Worm (Caenorhabditis elegans): ENCODE data around the gene cutl-16.

DNA sequence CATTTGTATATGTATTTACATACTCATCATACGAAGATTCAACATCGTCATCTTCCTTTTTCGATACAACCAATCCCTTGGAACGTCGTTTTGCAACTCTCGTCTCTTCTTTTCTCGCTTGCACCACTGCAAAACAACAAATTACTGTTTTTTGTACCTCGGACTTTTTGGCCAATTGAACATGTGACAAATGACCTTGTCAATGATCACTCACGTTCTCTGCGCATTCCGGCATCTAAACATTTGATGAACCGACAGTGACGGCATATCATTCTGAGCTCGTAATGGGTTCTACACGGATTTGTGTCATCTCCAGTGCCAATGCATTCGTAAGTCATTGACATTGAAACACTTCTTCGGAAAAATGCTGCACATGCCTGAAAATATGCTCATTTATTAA is 7.0 kb downstream of the cutl-16 start:
- TF ChIP-seq ama-1 (optimal IDR thresholded peaks at IDR 0.05) (no peak), tbx-11 (GFP tag; IDR thresholded peaks at IDR 0.05) (no peak), ceh-13 (GFP tag; optimal IDR thresholded peaks at IDR 0.05) (no peak), tra-4 (tag; optimal IDR thresholded peaks at IDR 0.05) (no peak), hmbx-1 (tag; optimal IDR thresholded peaks at IDR 0.05) (no peak), aly-1 (tag; optimal IDR thresholded peaks at IDR 0.05) (no peak), tbx-37 (GFP tag; conservative IDR thresholded peaks at IDR 0.05) (no peak), flt-1 (GFP tag; IDR thresholded peaks at IDR 0.05) (no peak), B0310.2 (tag; optimal IDR thresholded peaks at IDR 0.05) (no peak), hmg-4 (GFP tag; optimal IDR thresholded peaks at IDR 0.05) (no peak), ceh-36 (tag; optimal IDR thresholded peaks at IDR 0.05) (no peak), hnd-1 (tag; optimal IDR thresholded peaks at IDR 0.05) (no peak), pes-1 (GFP tag; IDR thresholded peaks at IDR 0.05) (no peak)
